Worm (Caenorhabditis elegans): ENCODE data around the gene msp-51.
A peak's percentile ranks its signal among the peaks of the same experiment; 100 is the strongest.
"Not testable (repeated sequence)": the region's sequence is repeated elsewhere in the genome, so short reads cannot be mapped to it uniquely, and the experiment has no call there.

The msp-51 gene

DNA sequence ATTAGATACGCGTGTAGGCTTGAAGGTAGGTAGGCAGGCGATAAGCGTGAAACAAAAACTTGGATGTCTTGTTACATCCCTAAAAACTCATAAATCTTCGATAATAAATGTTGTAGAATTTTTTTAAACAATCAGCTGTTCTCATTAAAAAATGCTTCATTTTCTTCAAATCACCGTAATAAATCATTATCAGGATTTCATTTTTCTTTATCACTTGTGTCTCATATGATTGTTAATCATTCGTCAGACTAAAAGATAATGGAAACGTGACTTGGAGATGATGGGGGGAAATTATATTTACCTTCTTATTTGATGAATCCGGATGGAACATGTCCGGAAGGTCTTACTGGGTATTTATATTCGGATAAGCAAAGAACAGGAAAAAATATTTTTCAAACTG lies 38.3 kb upstream of the msp-51 start:
- TF ChIP-seq lsy-2 (tag; optimal IDR thresholded peaks at IDR 0.05) = no peak
- TF ChIP-seq unc-39 (tag; optimal IDR thresholded peaks at IDR 0.05) = no peak
- no peak for TF ChIP-seq ceh-83 (GFP tag; optimal IDR thresholded peaks at IDR 0.05)
- no peak for TF ChIP-seq mab-5 (tag; optimal IDR thresholded peaks at IDR 0.05)
- TF ChIP-seq ceh-39 (tag; optimal IDR thresholded peaks at IDR 0.05) = no peak

DNA sequence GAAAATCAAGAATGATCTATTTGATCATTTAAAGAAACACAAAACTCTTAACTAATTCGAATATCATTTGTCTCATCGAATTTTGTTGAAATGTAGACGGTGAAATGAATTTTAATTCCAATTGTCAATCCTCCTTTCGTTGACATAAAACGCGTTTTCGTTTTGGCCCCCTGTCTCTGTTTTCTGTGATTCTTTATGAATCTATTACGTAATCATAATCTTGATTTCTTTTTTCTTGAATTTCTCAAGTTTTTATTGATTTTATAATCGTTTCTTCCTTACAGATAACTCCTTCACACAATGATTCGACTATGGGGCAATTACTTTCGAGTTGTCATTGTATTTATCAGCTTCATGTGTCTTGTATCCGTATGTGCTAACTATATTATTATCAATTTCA lies 37.0 kb upstream of the msp-51 start, which contains the start of gene Y4C6B.3:
TSS of gene Y4C6B.3 (plus strand) at position 301 of the 400 bp plus-strand sequence.
- TF ChIP-seq zip-8 (tag; optimal IDR thresholded peaks at IDR 0.05) (peak; percentile 65), nhr-76 (tag; optimal IDR thresholded peaks at IDR 0.05) (no peak)

DNA sequence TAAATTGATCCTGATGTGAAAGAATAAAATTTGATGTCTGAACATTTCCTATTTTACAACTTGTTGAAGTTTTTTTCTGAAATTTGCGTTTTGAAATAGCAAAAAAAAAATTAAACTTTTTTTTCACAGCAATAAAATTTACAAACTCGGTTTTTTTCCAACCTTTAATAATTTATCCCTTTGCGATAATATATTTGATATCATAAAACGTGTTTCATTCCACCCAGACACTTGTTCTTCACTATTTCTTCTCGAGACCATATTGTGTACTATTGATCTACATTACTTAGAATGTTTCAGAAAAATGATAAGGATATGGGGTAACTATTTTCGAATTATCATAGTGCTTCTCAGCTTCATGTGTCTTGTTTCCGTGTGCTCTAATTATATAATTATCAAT lies 31.0 kb upstream of the msp-51 start, which contains the start of gene Y4C6B.4:
TSS of gene Y4C6B.4 (plus strand) at position 301 of the 400 bp plus-strand sequence.
- no peak for TF ChIP-seq nhr-28 (tag; optimal IDR thresholded peaks at IDR 0.05)
- TF ChIP-seq elt-1 (tag; optimal IDR thresholded peaks at IDR 0.05; ENCODE audit: borderline replicate concordance, insufficient read depth) = no peak
- no peak for TF ChIP-seq mab-5 (tag; optimal IDR thresholded peaks at IDR 0.05)
- no peak for TF ChIP-seq mls-2 (tag; optimal IDR thresholded peaks at IDR 0.05)
- no peak for TF ChIP-seq tbx-8 (GFP tag; optimal IDR thresholded peaks at IDR 0.05)
- no peak for TF ChIP-seq ceh-83 (GFP tag; optimal IDR thresholded peaks at IDR 0.05)
- no peak for TF ChIP-seq lin-32 (GFP tag; optimal IDR thresholded peaks at IDR 0.05)
- no peak for TF ChIP-seq bed-3 (GFP tag; optimal IDR thresholded peaks at IDR 0.05)
- TF ChIP-seq nhr-2 (tag; optimal IDR thresholded peaks at IDR 0.05) = no peak
- TF ChIP-seq flh-1 (GFP tag; optimal IDR thresholded peaks at IDR 0.05) = no peak
- no peak for TF ChIP-seq cnd-1 (tag; optimal IDR thresholded peaks at IDR 0.05)
- TF ChIP-seq ham-2 (GFP tag; optimal IDR thresholded peaks at IDR 0.05) = no peak
- no peak for TF ChIP-seq pha-4 (tag; optimal IDR thresholded peaks at IDR 0.05)
- no peak for TF ChIP-seq drap-1 (GFP tag; optimal IDR thresholded peaks at IDR 0.05)
- no peak for TF ChIP-seq snpc-4 (tag; optimal IDR thresholded peaks at IDR 0.05)
- TF ChIP-seq hlh-1 (tag; optimal IDR thresholded peaks at IDR 0.05) = no peak

ce11 chrIV:5318835-5319303 lies 23.7 kb upstream of the msp-51 start, which contains the start of gene slc-46A:
slc-46A (plus strand) TSS chrIV:5319253.
- no peak for TF ChIP-seq nhr-76 (tag; optimal IDR thresholded peaks at IDR 0.05)
- TF ChIP-seq blmp-1 (tag; optimal IDR thresholded peaks at IDR 0.05) = no peak
- no peak for TF ChIP-seq nhr-28 (tag; optimal IDR thresholded peaks at IDR 0.05)
- TF ChIP-seq unc-39 (tag; optimal IDR thresholded peaks at IDR 0.05) = no peak
- TF ChIP-seq ceh-39 (tag; optimal IDR thresholded peaks at IDR 0.05) = no peak
- TF ChIP-seq lin-13 (tag; optimal IDR thresholded peaks at IDR 0.05) = no peak
- TF ChIP-seq bed-3 (GFP tag; optimal IDR thresholded peaks at IDR 0.05) = no peak
- TF ChIP-seq mls-2 (tag; optimal IDR thresholded peaks at IDR 0.05) = no peak
- no peak for TF ChIP-seq hlh-1 (tag; optimal IDR thresholded peaks at IDR 0.05)
- no peak for TF ChIP-seq sem-2 (GFP tag; optimal IDR thresholded peaks at IDR 0.05)
- TF ChIP-seq ceh-43 (GFP tag; optimal IDR thresholded peaks at IDR 0.05) = no peak
- TF ChIP-seq lsy-2 (tag; optimal IDR thresholded peaks at IDR 0.05) = no peak
- TF ChIP-seq snpc-4 (tag; optimal IDR thresholded peaks at IDR 0.05) = no peak

- no peak for TF ChIP-seq tbx-8 (GFP tag; optimal IDR thresholded peaks at IDR 0.05)
- no peak for TF ChIP-seq pha-4 (tag; optimal IDR thresholded peaks at IDR 0.05)
- no peak for TF ChIP-seq drap-1 (GFP tag; optimal IDR thresholded peaks at IDR 0.05)
- no peak for TF ChIP-seq unc-120 (tag; optimal IDR thresholded peaks at IDR 0.05; ENCODE audit: poor library complexity, severe bottlenecking)
- TF ChIP-seq ceh-39 (tag; optimal IDR thresholded peaks at IDR 0.05) = no peak
- TF ChIP-seq blmp-1 (tag; optimal IDR thresholded peaks at IDR 0.05) = no peak
- no peak for TF ChIP-seq lin-32 (GFP tag; optimal IDR thresholded peaks at IDR 0.05)
- no peak for TF ChIP-seq snpc-4 (tag; optimal IDR thresholded peaks at IDR 0.05)
These were observed 22.0 kb upstream of the msp-51 start for ce11 chrIV:5317106-5317505.

- TF ChIP-seq nhr-28, M03D4.4, ztf-11 (tag; optimal IDR thresholded peaks at IDR 0.05): not testable (repeated sequence)
These were observed 21.1 kb upstream of the msp-51 start, which contains the start of gene msp-65 for ce11 chrIV:5316223-5316622. msp-65 (plus strand) TSS chrIV:5316523.
